Fruit fly (Drosophila melanogaster) whole organism: Measurements from ENCODE around the gene CG43759.

Experiments used
- CG8478 ChIP-seq: fragments of >200 bp; optimal IDR thresholded peaks from 2 replicates; lab custom pipeline; 2018; ENCODE audit warnings: inconsistent platforms
- EcR ChIP-seq, 2 experiments: fragments of >200 bp; optimal IDR thresholded peaks; 2 replicates each; lab custom pipeline; 2017; ENCODE audit warnings: missing biosample characterization in 2 of 2, missing genetic modification characterization in 2 of 2, missing genetic modification reagents in 2 of 2
- pan ChIP-seq: fragments of >200 bp; optimal IDR thresholded peaks from 2 replicates; lab custom pipeline; 2017
- psq ChIP-seq: fragments of >200 bp; optimal IDR thresholded peaks from 2 replicates; lab custom pipeline; 2017
- usp ChIP-seq: fragments of >200 bp; optimal IDR thresholded peaks from 2 replicates; lab custom pipeline; 2017; ENCODE audit warnings: missing biosample characterization, missing genetic modification characterization, mixed read lengths

DNA sequence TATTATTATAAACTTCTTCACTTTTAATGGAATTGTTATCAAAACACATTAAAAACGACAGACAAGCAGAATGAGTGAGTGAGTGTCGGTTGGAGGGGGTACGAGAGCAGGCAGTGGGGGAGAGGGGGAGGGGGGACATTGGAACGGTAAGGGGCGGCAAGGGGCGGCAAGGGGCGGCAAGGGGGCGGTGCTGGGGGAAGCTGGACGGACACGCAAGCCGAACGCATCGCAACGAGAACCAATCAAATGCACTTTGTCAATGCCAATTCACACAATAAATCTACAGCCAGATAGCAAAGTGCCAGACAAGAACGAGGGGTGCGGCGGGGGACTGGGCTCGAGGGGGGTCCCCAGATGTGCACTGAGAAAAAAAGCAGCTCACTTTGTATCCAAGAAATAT is 16.4 kb upstream of the CG43759 start:
- TF ChIP-seq usp (GFP tag; lab: Kevin White, UChicago) = no peak
- no peak for TF ChIP-seq CG8478 (lab: Kevin White, UChicago)
- TF ChIP-seq psq (lab: Kevin White, UChicago) = no peak
- TF ChIP-seq EcR (GFP tag; optimal IDR thresholded peaks at IDR 0.05; lab: Kevin White, UChicago) = no peak
- no peak for TF ChIP-seq pan (lab: Kevin White, UChicago)
